Fruit fly (Drosophila melanogaster) whole organism, embryonic: ENCODE data around the gene Sfp79B.

Experiments
- Abd-B ChIP-seq: fragments of 200-800 bp; sonication (Bioruptor generic); optimal IDR thresholded peaks from 2 replicates; lab custom pipeline; 2018; ENCODE audit warnings: missing biosample characterization, mild to moderate bottlenecking, missing genetic modification characterization, moderate library complexity
- Asciz ChIP-seq: fragments of 200-800 bp; sonication (Bioruptor generic); optimal IDR thresholded peaks from 2 replicates; lab custom pipeline; 2017; ENCODE audit warnings: missing biosample characterization, mild to moderate bottlenecking, missing genetic modification characterization, missing genetic modification reagents
- CG12219 ChIP-seq: fragments of 200-800 bp; sonication (Bioruptor generic); optimal IDR thresholded peaks from 3 replicates; lab custom pipeline; 2018; ENCODE audit warnings: missing biosample characterization, mild to moderate bottlenecking, missing genetic modification characterization
- CG14014 ChIP-seq: fragments of 200-800 bp; sonication (Bioruptor generic); IDR thresholded peaks from 2 replicates; pipeline ENCODE4 v1.3.6; 2022; ENCODE audit warnings: missing biosample characterization, missing genetic modification characterization
- CG17612 ChIP-seq: fragments of 200-800 bp; sonication (Bioruptor generic); IDR thresholded peaks from 2 replicates; pipeline ENCODE4 v1.3.6; 2022; ENCODE audit warnings: missing biosample characterization, missing genetic modification characterization
- CG2116 ChIP-seq: fragments of 200-800 bp; sonication (Bioruptor generic); optimal IDR thresholded peaks from 3 replicates; lab custom pipeline; 2018; ENCODE audit warnings: missing biosample characterization, mild to moderate bottlenecking, missing genetic modification characterization
- CG2199 ChIP-seq: fragments of 200-800 bp; sonication (Bioruptor generic); IDR thresholded peaks from 3 replicates; pipeline ENCODE4 v1.3.6; 2022; ENCODE audit warnings: missing biosample characterization, missing genetic modification characterization
- CG2712 ChIP-seq: fragments of 200-800 bp; optimal IDR thresholded peaks from 3 replicates; lab custom pipeline; 2019; ENCODE audit warnings: missing biosample characterization, mild to moderate bottlenecking, missing genetic modification characterization, moderate library complexity
- CG30431 ChIP-seq: fragments of 200-800 bp; sonication (Bioruptor generic); optimal IDR thresholded peaks from 2 replicates; lab custom pipeline; 2017; ENCODE audit warnings: missing biosample characterization, missing genetic modification characterization
- CG32767 ChIP-seq: fragments of 200-800 bp; sonication (Bioruptor generic); IDR thresholded peaks from 2 replicates; pipeline ENCODE4 v1.3.6; 2022; ENCODE audit warnings: missing biosample characterization, missing genetic modification characterization
- CG3995 ChIP-seq: fragments of 200-800 bp; sonication (Bioruptor generic); optimal IDR thresholded peaks from 3 replicates; lab custom pipeline; 2016; ENCODE audit warnings: missing biosample characterization, missing genetic modification characterization
- CG6854 ChIP-seq: fragments of 200-800 bp; sonication (Bioruptor generic); optimal IDR thresholded peaks from 3 replicates; lab custom pipeline; 2017; ENCODE audit warnings: missing biosample characterization, mild to moderate bottlenecking, missing genetic modification characterization
- CG7839 ChIP-seq: fragments of 200-800 bp; sonication (Bioruptor generic); optimal IDR thresholded peaks from 3 replicates; lab custom pipeline; 2018; ENCODE audit warnings: missing biosample characterization, mild to moderate bottlenecking, missing genetic modification characterization, moderate library complexity
- CG7987 ChIP-seq: fragments of 200-800 bp; sonication (Bioruptor generic); optimal IDR thresholded peaks from 2 replicates; lab custom pipeline; 2018; ENCODE audit warnings: missing biosample characterization, mild to moderate bottlenecking, missing genetic modification characterization, moderate library complexity
- CG8765 ChIP-seq: fragments of 200-800 bp; sonication (Bioruptor generic); IDR thresholded peaks from 2 replicates; pipeline ENCODE4 v1.3.6; 2022; ENCODE audit warnings: missing biosample characterization, missing genetic modification characterization
- CG8924 ChIP-seq: fragments of 200-800 bp; optimal IDR thresholded peaks from 3 replicates; lab custom pipeline; 2019; ENCODE audit warnings: missing biosample characterization, mild to moderate bottlenecking, missing genetic modification characterization, moderate library complexity
- CG9215 ChIP-seq: fragments of 200-800 bp; sonication (Bioruptor generic); IDR thresholded peaks from 2 replicates; pipeline ENCODE4 v1.3.6; 2022; ENCODE audit warnings: missing biosample characterization, missing genetic modification characterization
- CG9727 ChIP-seq: fragments of 200-800 bp; sonication (Bioruptor generic); optimal IDR thresholded peaks from 3 replicates; lab custom pipeline; 2017; ENCODE audit warnings: missing biosample characterization, mild to moderate bottlenecking, missing genetic modification characterization
- Dip2 ChIP-seq: fragments of 200-800 bp; sonication (Bioruptor generic); IDR thresholded peaks from 2 replicates; pipeline ENCODE4 v1.3.6; 2022; ENCODE audit warnings: missing biosample characterization, missing genetic modification characterization
- Ets65A ChIP-seq: fragments of 200-800 bp; sonication (Bioruptor generic); peaks from one replicate; lab custom pipeline; 2016; ENCODE audit warnings: missing biosample characterization, missing genetic modification characterization
- GATAe ChIP-seq: fragments of 200-800 bp; sonication (Bioruptor generic); conservative IDR thresholded peaks from 2 replicates; pipeline ENCODE4 v1.3.6; 2022; ENCODE audit warnings: missing biosample characterization, missing genetic modification characterization
- HHEX ChIP-seq: fragments of 200-800 bp; sonication (Bioruptor generic); optimal IDR thresholded peaks from 3 replicates; lab custom pipeline; 2017; ENCODE audit warnings: missing biosample characterization, mild to moderate bottlenecking, missing genetic modification characterization, missing genetic modification reagents
- Lim3 ChIP-seq: fragments of 200-800 bp; sonication (Bioruptor generic); IDR thresholded peaks from 2 replicates; pipeline ENCODE4 v1.3.6; 2022; ENCODE audit warnings: missing biosample characterization, missing genetic modification characterization
- Meics ChIP-seq: fragments of 200-800 bp; sonication (Bioruptor generic); optimal IDR thresholded peaks from 2 replicates; lab custom pipeline; 2017; ENCODE audit warnings: missing biosample characterization, mild to moderate bottlenecking, missing genetic modification characterization
- Mes4 ChIP-seq: fragments of 200-800 bp; sonication (Bioruptor generic); optimal IDR thresholded peaks from 2 replicates; lab custom pipeline; 2016; ENCODE audit warnings: missing biosample characterization, missing genetic modification characterization
- Mrtf ChIP-seq: fragments of 200-800 bp; sonication (Bioruptor generic); IDR thresholded peaks from 3 replicates; pipeline ENCODE4 v1.3.6; 2022; ENCODE audit warnings: missing biosample characterization, missing genetic modification characterization
- TFAM ChIP-seq: fragments of 200-800 bp; sonication (Bioruptor generic); optimal IDR thresholded peaks from 2 replicates; lab custom pipeline; 2017; ENCODE audit warnings: missing biosample characterization, missing genetic modification characterization, inconsistent platforms
- Taf1 ChIP-seq: fragments of 200-800 bp; sonication (Bioruptor generic); IDR thresholded peaks from 2 replicates; pipeline ENCODE4 v1.3.6; 2022; ENCODE audit warnings: missing biosample characterization, missing genetic modification characterization
- Xbp1 ChIP-seq: fragments of 200-800 bp; sonication (Bioruptor generic); optimal IDR thresholded peaks from 3 replicates; lab custom pipeline; 2016; ENCODE audit warnings: missing biosample characterization, mild to moderate bottlenecking, missing genetic modification characterization
- amos ChIP-seq: fragments of 200-800 bp; sonication (Bioruptor generic); IDR thresholded peaks from 2 replicates; pipeline ENCODE4 v1.3.6; 2022; ENCODE audit warnings: missing biosample characterization, missing genetic modification characterization; ENCODE audit not compliant: partially characterized antibody
- bab2 ChIP-seq: fragments of 200-800 bp; sonication (Bioruptor generic); optimal IDR thresholded peaks from 2 replicates; lab custom pipeline; 2016; ENCODE audit warnings: missing biosample characterization, missing genetic modification characterization
- bcd ChIP-seq: fragments of 200-800 bp; sonication (Bioruptor generic); optimal IDR thresholded peaks from 2 replicates; lab custom pipeline; 2017; ENCODE audit warnings: missing biosample characterization, mild to moderate bottlenecking, missing genetic modification characterization
- bowl ChIP-seq: fragments of 200-800 bp; sonication (Bioruptor generic); IDR thresholded peaks from 2 replicates; pipeline ENCODE4 v1.3.6; 2022; ENCODE audit warnings: missing biosample characterization, missing genetic modification characterization
- cas ChIP-seq: fragments of 200-800 bp; sonication (Bioruptor generic); IDR thresholded peaks from 2 replicates; pipeline ENCODE4 v1.3.6; 2022; ENCODE audit warnings: missing biosample characterization, missing genetic modification characterization
- chn ChIP-seq: fragments of 200-800 bp; sonication (Bioruptor generic); optimal IDR thresholded peaks from 2 replicates; lab custom pipeline; 2016; ENCODE audit warnings: missing biosample characterization, missing genetic modification characterization
- dmrt99B ChIP-seq: fragments of 200-800 bp; sonication (Bioruptor generic); optimal IDR thresholded peaks from 2 replicates; lab custom pipeline; 2018; ENCODE audit warnings: missing biosample characterization, mild to moderate bottlenecking, missing genetic modification characterization, moderate library complexity
- fd64A ChIP-seq: fragments of 200-800 bp; sonication (Bioruptor generic); optimal IDR thresholded peaks from 3 replicates; lab custom pipeline; 2018; ENCODE audit warnings: missing biosample characterization, mild to moderate bottlenecking, missing genetic modification characterization
- gfzf ChIP-seq: fragments of 200-800 bp; sonication (Bioruptor generic); optimal IDR thresholded peaks from 2 replicates; lab custom pipeline; 2016; ENCODE audit warnings: missing biosample characterization, mild to moderate bottlenecking, missing genetic modification characterization, moderate library complexity
- grau ChIP-seq: fragments of 200-800 bp; optimal IDR thresholded peaks from 3 replicates; lab custom pipeline; 2019; ENCODE audit warnings: missing biosample characterization, mild to moderate bottlenecking, missing genetic modification characterization, moderate library complexity
- grn ChIP-seq: fragments of 200-800 bp; sonication (Bioruptor generic); optimal IDR thresholded peaks from 3 replicates; lab custom pipeline; 2017; ENCODE audit warnings: missing biosample characterization, missing genetic modification characterization
- gro ChIP-seq: fragments of 200-800 bp; sonication (Bioruptor generic); optimal IDR thresholded peaks from 2 replicates; lab custom pipeline; 2016; ENCODE audit warnings: missing biosample characterization, missing genetic modification characterization
- gsb ChIP-seq: fragments of 200-800 bp; sonication (Bioruptor generic); IDR thresholded peaks from 2 replicates; pipeline ENCODE4 v1.3.6; 2022; ENCODE audit warnings: missing biosample characterization, missing genetic modification characterization
- gsb-n ChIP-seq: fragments of 200-800 bp; sonication (Bioruptor generic); optimal IDR thresholded peaks from 3 replicates; lab custom pipeline; 2018; ENCODE audit warnings: missing biosample characterization, mild to moderate bottlenecking, missing genetic modification characterization
- jing ChIP-seq: fragments of 200-800 bp; sonication (Bioruptor generic); optimal IDR thresholded peaks from 2 replicates; lab custom pipeline; 2018; ENCODE audit warnings: missing biosample characterization, mild to moderate bottlenecking, missing genetic modification characterization
- mam ChIP-seq: fragments of 200-800 bp; sonication (Bioruptor generic); optimal IDR thresholded peaks from 3 replicates; lab custom pipeline; 2016; ENCODE audit warnings: missing biosample characterization, missing genetic modification characterization
- pho ChIP-seq: fragments of 200-800 bp; sonication (Bioruptor generic); optimal IDR thresholded peaks from 2 replicates; lab custom pipeline; 2016; ENCODE audit warnings: missing biosample characterization, missing genetic modification characterization
- pros ChIP-seq: fragments of 200-800 bp; sonication (Bioruptor generic); optimal IDR thresholded peaks from 3 replicates; lab custom pipeline; 2019; ENCODE audit warnings: missing biosample characterization, mild to moderate bottlenecking, missing genetic modification characterization, moderate library complexity
- sima ChIP-seq: fragments of 200-800 bp; sonication (Bioruptor generic); optimal IDR thresholded peaks from 2 replicates; lab custom pipeline; 2016; ENCODE audit warnings: missing biosample characterization, missing genetic modification characterization
- sob ChIP-seq: fragments of 200-800 bp; sonication (Bioruptor generic); IDR thresholded peaks from 2 replicates; pipeline ENCODE4 v1.3.6; 2022; ENCODE audit warnings: missing biosample characterization, missing genetic modification characterization
- sqz ChIP-seq: fragments of 200-800 bp; sonication (Bioruptor generic); optimal IDR thresholded peaks from 3 replicates; lab custom pipeline; 2018; ENCODE audit warnings: missing biosample characterization, mild to moderate bottlenecking, missing genetic modification characterization
- stc ChIP-seq: fragments of 200-800 bp; sonication (Bioruptor generic); IDR thresholded peaks from 2 replicates; pipeline ENCODE4 v1.3.6; 2022; ENCODE audit warnings: missing biosample characterization, missing genetic modification characterization
- trem ChIP-seq: fragments of 200-800 bp; optimal IDR thresholded peaks from 3 replicates; lab custom pipeline; 2019; ENCODE audit warnings: missing biosample characterization, mild to moderate bottlenecking, missing genetic modification characterization, moderate library complexity

Sfp79B gene

dm6 chr3L:22078063-22078462, 2.1 kb upstream of the Sfp79B start (continued):
- TF ChIP-seq sqz (GFP tag; lab: Kevin White, UChicago) (no peak), CG3995 (GFP tag; lab: Kevin White, UChicago) (no peak), Asciz (GFP tag; lab: Kevin White, UChicago) (peak; percentile 31), bowl (GFP tag; lab: Robert Waterston, UW) (no peak), pho (GFP tag; lab: Kevin White, UChicago) (peak; percentile 29), dmrt99B (peak; percentile 43), amos (GFP tag; lab: Robert Waterston, UW) (peak; percentile 77), fd64A (no peak), Ets65A (GFP tag; lab: Kevin White, UChicago) (peak; percentile 87), bab2 (GFP tag; lab: Kevin White, UChicago) (peak; percentile 61), CG7839 (tag; lab: Kevin White, UChicago) (peak; percentile 55), CG9215 (peak; percentile 24; the same call in 1 of the 2 replicates), CG8765 (GFP tag; lab: Robert Waterston, UW) (peak; percentile 60; the same call in 1 of the 2 replicates), sob (GFP tag; lab: Robert Waterston, UW) (peak; percentile 75), HHEX (GFP tag; lab: Kevin White, UChicago) (peak; percentile 50), Taf1 (GFP tag; lab: Robert Waterston, UW) (no peak), mam (GFP tag; lab: Kevin White, UChicago) (peak; percentile 48), CG32767 (GFP tag; lab: Robert Waterston, UW) (no peak), grau (tag; lab: Kevin White, UChicago) (peak; percentile 66), CG14014 (peak; percentile 62; the same call in 1 of the 2 replicates), CG7987 (GFP tag; lab: Kevin White, UChicago) (no peak), CG9727 (GFP tag; lab: Kevin White, UChicago) (peak; percentile 67), chn (GFP tag; lab: Kevin White, UChicago) (peak; percentile 60), pros (GFP tag; lab: Kevin White, UChicago) (no peak), cas (GFP tag; lab: Robert Waterston, UW) (no peak), CG17612 (GFP tag; lab: Robert Waterston, UW) (0 out of 2 replicates have a peak, but pooled peaks have one; percentile 52), Mrtf (0 out of 3 replicates have a peak, but pooled peaks have one; percentile 39), CG2712 (tag; lab: Kevin White, UChicago) (peak; percentile 76), gsb (GFP tag; lab: Robert Waterston, UW) (no peak), CG6854 (GFP tag; lab: Kevin White, UChicago) (peak; percentile 48), GATAe (no peak), trem (tag; lab: Kevin White, UChicago) (peak; percentile 42), stc (peak; percentile 45; the same call in 1 of the 2 replicates), grn (GFP tag; lab: Kevin White, UChicago) (no peak), gro (GFP tag; lab: Kevin White, UChicago) (peak; percentile 48), Xbp1 (GFP tag; lab: Kevin White, UChicago) (peak; percentile 62), CG30431 (GFP tag; lab: Kevin White, UChicago) (peak; percentile 28), sima (no peak), TFAM (GFP tag; lab: Kevin White, UChicago) (no peak), CG8924 (tag; lab: Kevin White, UChicago) (peak; percentile 66), bcd (GFP tag; lab: Kevin White, UChicago) (peak; percentile 50), Mes4 (peak; percentile 30), gsb-n (tag; lab: Kevin White, UChicago) (peak; percentile 2), CG12219 (GFP tag; lab: Kevin White, UChicago) (peak; percentile 43), Meics (GFP tag; lab: Kevin White, UChicago) (peak; percentile 54), gfzf (GFP tag; lab: Kevin White, UChicago) (no peak), CG2199 (GFP tag; lab: Robert Waterston, UW) (no peak), CG2116 (peak; percentile 37), Abd-B (GFP tag; lab: Kevin White, UChicago) (no peak), Lim3 (GFP tag; lab: Robert Waterston, UW) (no peak), Dip2 (GFP tag; lab: Robert Waterston, UW) (no peak), jing (peak; percentile 3)
